Worm (Caenorhabditis elegans) whole organism, young adult: ENCODE data around the gene F54D5.2.

Experiments
- B0261.1 ChIP-seq: sonication (generic microtip); optimal IDR thresholded peaks from 2 replicates; lab custom pipeline; 2016; ENCODE audit warnings: mild to moderate bottlenecking, missing genetic modification characterization, moderate library complexity, missing compliant biosample characterization
- B0336.3 ChIP-seq: fragments of 200-800 bp; sonication (Bioruptor generic); IDR thresholded peaks from 2 replicates; pipeline ENCODE4 v1.3.6; 2022; ENCODE audit warnings: missing genetic modification characterization, missing compliant biosample characterization
- C17E4.6 ChIP-seq: fragments of 200-800 bp; sonication (Bioruptor generic); IDR thresholded peaks from 2 replicates; pipeline ENCODE4 v1.3.6; 2022; ENCODE audit warnings: missing genetic modification reagents, missing genetic modification characterization, missing compliant biosample characterization
- F10E7.11 ChIP-seq: sonication (generic microtip); optimal IDR thresholded peaks from 2 replicates; lab custom pipeline; 2017; ENCODE audit warnings: mild to moderate bottlenecking, missing genetic modification characterization, moderate library complexity, missing compliant biosample characterization
- F23B12.7 ChIP-seq: sonication (generic microtip); optimal IDR thresholded peaks from 2 replicates; lab custom pipeline; 2017; ENCODE audit warnings: missing genetic modification characterization, mild to moderate bottlenecking, missing compliant biosample characterization, antibody characterized with exemption, moderate library complexity; ENCODE audit not compliant: insufficient read depth
- F33H1.4 ChIP-seq: fragments of 200-800 bp; sonication (Bioruptor generic); IDR thresholded peaks from 2 replicates; pipeline ENCODE4 v1.3.6; 2022; ENCODE audit warnings: missing genetic modification reagents, missing genetic modification characterization, missing compliant biosample characterization
- F39B2.1 ChIP-seq: fragments of 200-800 bp; sonication (Bioruptor generic); IDR thresholded peaks from 2 replicates; pipeline ENCODE4 v1.3.6; 2022; ENCODE audit warnings: missing genetic modification reagents, missing genetic modification characterization, missing compliant biosample characterization
- F55B11.4 ChIP-seq: sonication (generic microtip); optimal IDR thresholded peaks from 2 replicates; lab custom pipeline; 2016; ENCODE audit warnings: missing compliant biosample characterization, missing genetic modification characterization, borderline replicate concordance; ENCODE audit not compliant: insufficient read depth
- K11D2.4 ChIP-seq: fragments of 200-800 bp; sonication (Bioruptor generic); IDR thresholded peaks from 2 replicates; pipeline ENCODE4 v1.3.6; 2022; ENCODE audit warnings: missing genetic modification reagents, missing genetic modification characterization, missing compliant biosample characterization
- K12H6.12 ChIP-seq: fragments of 200-800 bp; sonication (Bioruptor generic); optimal IDR thresholded peaks from 2 replicates; lab custom pipeline; 2018; ENCODE audit warnings: mild to moderate bottlenecking, missing genetic modification characterization, missing compliant biosample characterization
- T26A5.8 ChIP-seq: sonication (generic microtip); optimal IDR thresholded peaks from 2 replicates; lab custom pipeline; 2016; ENCODE audit warnings: missing genetic modification characterization, missing compliant biosample characterization
- Y79H2A.3 ChIP-seq: fragments of 200-800 bp; sonication (Bioruptor generic); conservative IDR thresholded peaks from 2 replicates; pipeline ENCODE4 v1.3.6; 2022; ENCODE audit warnings: missing genetic modification reagents, missing genetic modification characterization, missing compliant biosample characterization
- Y95B8A.8 ChIP-seq: fragments of 200-800 bp; sonication (Bioruptor generic); IDR thresholded peaks from 2 replicates; pipeline ENCODE4 v1.3.6; 2022; ENCODE audit warnings: missing genetic modification reagents, missing genetic modification characterization, missing compliant biosample characterization
- ZK185.1 ChIP-seq: sonication (generic microtip); optimal IDR thresholded peaks from 2 replicates; lab custom pipeline; 2016; ENCODE audit warnings: mild to moderate bottlenecking, missing genetic modification characterization, missing compliant biosample characterization; ENCODE audit not compliant: poor library complexity, severe bottlenecking
- akir-1 ChIP-seq: fragments of 200-800 bp; sonication (Bioruptor generic); optimal IDR thresholded peaks from 2 replicates; lab custom pipeline; 2018; ENCODE audit warnings: mild to moderate bottlenecking, missing genetic modification characterization, moderate library complexity, missing compliant biosample characterization
- ama-1 ChIP-seq, 3 experiments: fragments of 150-350 bp in 1 of 3; sonication (generic microtip) in 2 of 3; optimal IDR thresholded peaks; 2 replicates each; lab custom pipeline; 2014 to 2018; ENCODE audit warnings: missing biosample characterization in 2 of 3, missing genetic modification characterization in 2 of 3, missing genetic modification reagents in 2 of 3
- aptf-2 ChIP-seq: fragments of 200-800 bp; sonication (Bioruptor generic); conservative IDR thresholded peaks from 2 replicates; pipeline ENCODE4 v1.3.6; 2022; ENCODE audit warnings: missing genetic modification reagents, missing genetic modification characterization, missing compliant biosample characterization
- atf-7 ChIP-seq: sonication (generic microtip); optimal IDR thresholded peaks from 2 replicates; lab custom pipeline; 2017; ENCODE audit warnings: mild to moderate bottlenecking, missing genetic modification characterization, missing compliant biosample characterization
- bed-2 ChIP-seq: fragments of 200-800 bp; sonication (Bioruptor generic); IDR thresholded peaks from 2 replicates; pipeline ENCODE4 v1.3.6; 2022; ENCODE audit warnings: missing genetic modification reagents, missing genetic modification characterization, missing compliant biosample characterization
- ceh-40 ChIP-seq: fragments of 200-800 bp; sonication (Bioruptor generic); IDR thresholded peaks from 2 replicates; pipeline ENCODE4 v1.3.6; 2022; ENCODE audit warnings: missing genetic modification characterization, missing compliant biosample characterization
- ceh-58 ChIP-seq: fragments of 200-800 bp; sonication (Bioruptor generic); IDR thresholded peaks from 2 replicates; pipeline ENCODE4 v1.3.6; 2022; ENCODE audit warnings: missing genetic modification characterization, missing compliant biosample characterization
- ceh-79 ChIP-seq: sonication (generic microtip); optimal IDR thresholded peaks from 2 replicates; lab custom pipeline; 2017; ENCODE audit warnings: mild to moderate bottlenecking, missing genetic modification characterization, missing compliant biosample characterization
- egl-18 ChIP-seq: fragments of 200-800 bp; sonication (Bioruptor generic); IDR thresholded peaks from 2 replicates; pipeline ENCODE4 v1.3.6; 2022; ENCODE audit warnings: missing genetic modification reagents, missing genetic modification characterization, missing compliant biosample characterization
- egl-44 ChIP-seq: fragments of 200-800 bp; sonication (Bioruptor generic); IDR thresholded peaks from 2 replicates; pipeline ENCODE4 v1.3.6; 2022; ENCODE audit warnings: missing genetic modification reagents, missing genetic modification characterization, missing compliant biosample characterization
- ekl-4 ChIP-seq: fragments of 200-800 bp; sonication (Bioruptor generic); IDR thresholded peaks from 2 replicates; pipeline ENCODE4 v1.3.6; 2022; ENCODE audit warnings: missing genetic modification reagents, missing genetic modification characterization, missing compliant biosample characterization
- ets-4 ChIP-seq: fragments of 200-800 bp; sonication (Bioruptor generic); optimal IDR thresholded peaks from 2 replicates; lab custom pipeline; 2018; ENCODE audit warnings: mild to moderate bottlenecking, missing genetic modification characterization, missing compliant biosample characterization
- hlh-12 ChIP-seq: sonication (generic microtip); optimal IDR thresholded peaks from 2 replicates; lab custom pipeline; 2016; ENCODE audit warnings: missing genetic modification characterization, missing compliant biosample characterization
- hmg-1.2 ChIP-seq: fragments of 200-800 bp; sonication (Bioruptor generic); IDR thresholded peaks from 2 replicates; pipeline ENCODE4 v1.3.6; 2022; ENCODE audit warnings: missing genetic modification reagents, missing genetic modification characterization, missing compliant biosample characterization
- hmg-20 ChIP-seq: fragments of 200-800 bp; sonication (Bioruptor generic); IDR thresholded peaks from 2 replicates; pipeline ENCODE4 v1.3.6; 2022; ENCODE audit warnings: missing genetic modification reagents, missing genetic modification characterization, missing compliant biosample characterization
- lag-1 ChIP-seq: fragments of 200-800 bp; sonication (Bioruptor generic); IDR thresholded peaks from 2 replicates; pipeline ENCODE4 v1.3.6; 2022; ENCODE audit warnings: missing genetic modification reagents, missing genetic modification characterization, missing compliant biosample characterization
- let-607 ChIP-seq, 2 experiments: fragments of 200-800 bp in 1 of 2; sonication (Bioruptor generic) in 1 of 2; sonication (generic microtip) in 1 of 2; optimal IDR thresholded peaks; 2 replicates each; lab custom pipeline; 2016 to 2018; ENCODE audit warnings: mild to moderate bottlenecking in 2 of 2, missing compliant biosample characterization in 2 of 2, missing genetic modification characterization in 2 of 2, moderate library complexity in 2 of 2, missing genotype in 1 of 2
- lsl-1 ChIP-seq: fragments of 200-800 bp; sonication (Bioruptor generic); optimal IDR thresholded peaks from 2 replicates; lab custom pipeline; 2018; ENCODE audit warnings: mild to moderate bottlenecking, missing genetic modification characterization, moderate library complexity, missing compliant biosample characterization
- mxl-1 ChIP-seq: sonication (generic microtip); optimal IDR thresholded peaks from 2 replicates; lab custom pipeline; 2016; ENCODE audit warnings: missing genetic modification characterization, missing compliant biosample characterization
- nfya-1 ChIP-seq: sonication (generic microtip); optimal IDR thresholded peaks from 2 replicates; lab custom pipeline; 2017; ENCODE audit warnings: antibody characterized with exemption, missing compliant biosample characterization, missing genetic modification characterization, borderline replicate concordance; ENCODE audit not compliant: insufficient read depth
- nfya-2 ChIP-seq: fragments of 200-800 bp; sonication (Bioruptor generic); IDR thresholded peaks from 2 replicates; pipeline ENCODE4 v1.3.6; 2022; ENCODE audit warnings: missing genetic modification reagents, missing genetic modification characterization, missing compliant biosample characterization
- nhr-120 ChIP-seq: fragments of 200-800 bp; sonication (Bioruptor generic); IDR thresholded peaks from 2 replicates; pipeline ENCODE4 v1.3.6; 2022; ENCODE audit warnings: missing genetic modification characterization, missing compliant biosample characterization
- nhr-90 ChIP-seq: sonication (generic microtip); optimal IDR thresholded peaks from 2 replicates; lab custom pipeline; 2016; ENCODE audit warnings: missing genotype, mild to moderate bottlenecking, missing genetic modification characterization, missing compliant biosample characterization
- pha-4 ChIP-seq: fragments of 150-350 bp; sonication (generic microtip); optimal IDR thresholded peaks from 2 replicates; lab custom pipeline; 2014; ENCODE audit warnings: missing biosample characterization, missing genetic modification reagents, missing genetic modification characterization
- rcor-1 ChIP-seq: fragments of 200-800 bp; sonication (Bioruptor generic); IDR thresholded peaks from 2 replicates; pipeline ENCODE4 v1.3.6; 2022; ENCODE audit warnings: missing genetic modification reagents, missing genetic modification characterization, missing compliant biosample characterization
- sea-2 ChIP-seq: fragments of 200-800 bp; sonication (Bioruptor generic); IDR thresholded peaks from 2 replicates; pipeline ENCODE4 v1.3.6; 2022; ENCODE audit warnings: missing genetic modification characterization, missing compliant biosample characterization
- snpc-1.1 ChIP-seq: sonication (generic microtip); optimal IDR thresholded peaks from 2 replicates; lab custom pipeline; 2017; ENCODE audit warnings: missing genetic modification characterization, mild to moderate bottlenecking, missing compliant biosample characterization, antibody characterized with exemption, moderate library complexity, missing genotype, missing genetic modification reagents; ENCODE audit not compliant: insufficient read depth
- unc-130 ChIP-seq: sonication (generic microtip); optimal IDR thresholded peaks from 2 replicates; lab custom pipeline; 2016; ENCODE audit warnings: missing genetic modification reagents, missing genetic modification characterization, missing compliant biosample characterization
- zfh-2 ChIP-seq: fragments of 200-800 bp; sonication (Bioruptor generic); conservative IDR thresholded peaks from 2 replicates; pipeline ENCODE4 v1.3.6; 2022; ENCODE audit warnings: missing genetic modification reagents, missing genetic modification characterization, missing compliant biosample characterization
- zim-3 ChIP-seq: sonication (generic microtip); optimal IDR thresholded peaks from 2 replicates; lab custom pipeline; 2017; ENCODE audit warnings: mild to moderate bottlenecking, missing genetic modification characterization, moderate library complexity, missing compliant biosample characterization
- ztf-18 ChIP-seq: sonication (generic microtip); optimal IDR thresholded peaks from 2 replicates; lab custom pipeline; 2016; ENCODE audit warnings: missing genotype, mild to moderate bottlenecking, missing genetic modification characterization, missing compliant biosample characterization
- ztf-3 ChIP-seq: fragments of 200-800 bp; sonication (Bioruptor generic); optimal IDR thresholded peaks from 2 replicates; lab custom pipeline; 2018; ENCODE audit warnings: mild to moderate bottlenecking, missing genetic modification characterization, missing compliant biosample characterization
- ztf-6 ChIP-seq: fragments of 200-800 bp; sonication (Bioruptor generic); IDR thresholded peaks from 2 replicates; pipeline ENCODE4 v1.3.6; 2022; ENCODE audit warnings: missing genetic modification reagents, missing genetic modification characterization, missing compliant biosample characterization

Gene F54D5.2

ce11 chrII:11619895-11620439 is 47.0 kb downstream of the F54D5.2 start (continued):
- TF ChIP-seq B0336.3 (peak; percentile 85), let-607 (tag; optimal IDR thresholded peaks at IDR 0.05; lab: Kevin White, UChicago) (peak; percentile 51 to 68), ets-4 (peak; percentile 79), atf-7 (peak; percentile 90), ama-1 (optimal IDR thresholded peaks at IDR 0.05; lab: Kevin White, UChicago) (no peak), ama-1 (GFP tag; optimal IDR thresholded peaks at IDR 0.05; lab: Kevin White, UChicago) (no peak), Y79H2A.3 (GFP tag; lab: Robert Waterston, UW) (no peak), F33H1.4 (GFP tag; lab: Robert Waterston, UW) (no peak), ceh-79 (tag; lab: Kevin White, UChicago) (no peak), unc-130 (GFP tag; lab: Kevin White, UChicago) (no peak), zim-3 (tag; lab: Kevin White, UChicago) (no peak), lsl-1 (GFP tag; lab: Kevin White, UChicago) (no peak), akir-1 (GFP tag; lab: Kevin White, UChicago) (no peak), F39B2.1 (no peak), K11D2.4 (GFP tag; lab: Robert Waterston, UW) (peak; percentile 87), hmg-20 (GFP tag; lab: Robert Waterston, UW) (0 out of 2 replicates have a peak, but pooled peaks have one; percentile 44), egl-18 (GFP tag; lab: Robert Waterston, UW) (peak; percentile 80), ztf-18 (tag; lab: Kevin White, UChicago) (peak; percentile 55), mxl-1 (peak; percentile 8), F10E7.11 (no peak), hlh-12 (no peak), nfya-2 (no peak), nhr-90 (tag; lab: Kevin White, UChicago) (peak; percentile 68), nfya-1 (no peak), K12H6.12 (tag; lab: Kevin White, UChicago) (peak; percentile 91), ceh-40 (GFP tag; lab: Robert Waterston, UW) (no peak), bed-2 (GFP tag; lab: Robert Waterston, UW) (0 out of 2 replicates have a peak, but pooled peaks have one; percentile 53), C17E4.6 (GFP tag; lab: Robert Waterston, UW) (no peak), F23B12.7 (tag; lab: Kevin White, UChicago) (no peak), hmg-1.2 (GFP tag; lab: Robert Waterston, UW) (peak; percentile 85), aptf-2 (GFP tag; lab: Robert Waterston, UW) (no peak), zfh-2 (GFP tag; lab: Robert Waterston, UW) (peak; percentile 100), ztf-6 (GFP tag; lab: Robert Waterston, UW) (no peak), ZK185.1 (tag; lab: Kevin White, UChicago) (peak; percentile 66), ekl-4 (GFP tag; lab: Robert Waterston, UW) (peak; percentile 49; the same call in 1 of the 2 replicates), pha-4 (tag; lab: Kevin White, UChicago) (no peak), snpc-1.1 (tag; lab: Kevin White, UChicago) (no peak), F55B11.4 (tag; lab: Kevin White, UChicago) (no peak), lag-1 (GFP tag; lab: Robert Waterston, UW) (no peak), T26A5.8 (tag; lab: Kevin White, UChicago) (no peak), Y95B8A.8 (GFP tag; lab: Robert Waterston, UW) (no peak), sea-2 (GFP tag; lab: Robert Waterston, UW) (no peak), B0261.1 (no peak), nhr-120 (GFP tag; lab: Robert Waterston, UW) (no peak), ztf-3 (GFP tag; lab: Kevin White, UChicago) (no peak), egl-44 (GFP tag; lab: Robert Waterston, UW) (peak; percentile 72; the same call in 1 of the 2 replicates), rcor-1 (GFP tag; lab: Robert Waterston, UW) (no peak), ceh-58 (GFP tag; lab: Robert Waterston, UW) (no peak)
